Worm (Caenorhabditis elegans) whole organism, L1 larva: Measurements from ENCODE around the gene sphk-1.

Experiments used
- C04F5.9 ChIP-seq: sonication (generic microtip); optimal IDR thresholded peaks from 2 replicates; lab custom pipeline; 2016; ENCODE audit warnings: missing genetic modification characterization, missing compliant biosample characterization
- C16A3.4 ChIP-seq: fragments of 150-350 bp; optimal IDR thresholded peaks from 2 replicates; lab custom pipeline; 2014; ENCODE audit warnings: missing biosample characterization, missing genetic modification characterization
- C34B4.2 ChIP-seq: sonication (generic microtip); optimal IDR thresholded peaks from 2 replicates; lab custom pipeline; 2017; ENCODE audit warnings: mild to moderate bottlenecking, missing genetic modification characterization, missing compliant biosample characterization
- alr-1 ChIP-seq: fragments of 200-800 bp; sonication (Bioruptor generic); optimal IDR thresholded peaks from 2 replicates; lab custom pipeline; 2018; ENCODE audit warnings: borderline replicate concordance, mild to moderate bottlenecking, missing genetic modification characterization, missing compliant biosample characterization
- blmp-1 ChIP-seq: fragments of 150-350 bp; optimal IDR thresholded peaks from 2 replicates; lab custom pipeline; 2014; ENCODE audit warnings: missing biosample characterization, missing genetic modification characterization
- ceh-82 ChIP-seq, 3 experiments: fragments of 150-350 bp in 1 of 3; sonication (generic microtip) in 2 of 3; optimal IDR thresholded peaks; 2 replicates each; lab custom pipeline; 2014 to 2017; ENCODE audit warnings: missing biosample characterization in 3 of 3, missing genetic modification characterization in 3 of 3
- dpl-1 ChIP-seq, 3 experiments: fragments of 150-350 bp in 2 of 3; sonication (generic microtip) in 1 of 3; optimal IDR thresholded peaks; 2 replicates each; lab custom pipeline; 2014 to 2017; ENCODE audit warnings: missing biosample characterization in 3 of 3, missing genetic modification characterization in 3 of 3, missing genetic modification reagents in 3 of 3
- efl-1 ChIP-seq, 4 experiments: fragments of 150-350 bp; optimal IDR thresholded peaks in 3 of 4; peaks in 1 of 4; 1 replicate in 1 of 4; 2 replicates in 3 of 4; lab custom pipeline; 2014; ENCODE audit warnings: missing biosample characterization in 2 of 4, missing genetic modification characterization in 2 of 4, missing genetic modification reagents in 2 of 4
- egl-13 ChIP-seq: sonication (generic microtip); optimal IDR thresholded peaks from 2 replicates; lab custom pipeline; 2016; ENCODE audit warnings: missing genotype, missing genetic modification reagents, missing genetic modification characterization, missing compliant biosample characterization
- egl-27 ChIP-seq, 2 experiments: fragments of 150-350 bp in 1 of 2; sonication (generic microtip); optimal IDR thresholded peaks; 3 replicates each; lab custom pipeline; 2017 to 2018; ENCODE audit warnings: missing biosample characterization in 2 of 2, missing genetic modification characterization in 2 of 2, missing genetic modification reagents in 2 of 2
- elt-2 ChIP-seq: sonication (generic microtip); optimal IDR thresholded peaks from 2 replicates; lab custom pipeline; 2016; ENCODE audit warnings: missing genetic modification characterization, mild to moderate bottlenecking, inconsistent platforms, missing compliant biosample characterization, missing genetic modification reagents
- ets-5 ChIP-seq: fragments of 200-800 bp; sonication (Bioruptor generic); IDR thresholded peaks from 2 replicates; pipeline ENCODE4 v1.3.6; 2022; ENCODE audit warnings: missing genetic modification characterization, missing compliant biosample characterization
- fkh-8 ChIP-seq: sonication (generic microtip); optimal IDR thresholded peaks from 2 replicates; lab custom pipeline; 2016; ENCODE audit warnings: mild to moderate bottlenecking, missing genetic modification characterization, missing compliant biosample characterization
- grh-1 ChIP-seq: fragments of 200-800 bp; sonication (Bioruptor generic); IDR thresholded peaks from 2 replicates; pipeline ENCODE4 v1.3.6; 2022; ENCODE audit warnings: missing genetic modification reagents, missing genetic modification characterization, missing compliant biosample characterization
- hpl-2 ChIP-seq: fragments of 150-350 bp; optimal IDR thresholded peaks from 2 replicates; lab custom pipeline; 2014; ENCODE audit warnings: missing biosample characterization, missing genetic modification reagents, missing genetic modification characterization
- jun-1 ChIP-seq: fragments of 150-350 bp; optimal IDR thresholded peaks from 2 replicates; lab custom pipeline; 2014; ENCODE audit warnings: missing biosample characterization, missing genetic modification reagents, missing genetic modification characterization
- lin-35 ChIP-seq, 2 experiments: fragments of 150-350 bp; optimal IDR thresholded peaks; 2 replicates each; lab custom pipeline; 2014; ENCODE audit warnings: missing biosample characterization in 2 of 2, missing genetic modification characterization in 2 of 2, missing genetic modification reagents in 2 of 2
- lin-39 ChIP-seq: fragments of 150-350 bp; optimal IDR thresholded peaks from 2 replicates; lab custom pipeline; 2014; ENCODE audit warnings: missing biosample characterization, missing genetic modification reagents, missing genetic modification characterization
- lir-3 ChIP-seq: sonication (generic microtip); optimal IDR thresholded peaks from 2 replicates; lab custom pipeline; 2016; ENCODE audit warnings: mild to moderate bottlenecking, missing genetic modification characterization, moderate library complexity, missing compliant biosample characterization; ENCODE audit not compliant: poor library complexity
- lsy-2 ChIP-seq, 2 experiments: fragments of 150-350 bp; optimal IDR thresholded peaks; 2 replicates each; lab custom pipeline; 2014; ENCODE audit warnings: missing biosample characterization in 2 of 2, missing genetic modification characterization in 2 of 2
- mef-2 ChIP-seq: fragments of 150-350 bp; optimal IDR thresholded peaks from 2 replicates; lab custom pipeline; 2014; ENCODE audit warnings: missing biosample characterization, missing genetic modification characterization
- mep-1 ChIP-seq: fragments of 150-350 bp; optimal IDR thresholded peaks from 2 replicates; lab custom pipeline; 2014; ENCODE audit warnings: missing biosample characterization, missing genetic modification characterization
- nhr-19 ChIP-seq: fragments of 200-800 bp; sonication (Bioruptor generic); conservative IDR thresholded peaks from 2 replicates; pipeline ENCODE4 v1.3.6; 2022; ENCODE audit warnings: missing genetic modification characterization, missing compliant biosample characterization
- nhr-20 ChIP-seq: sonication (generic microtip); optimal IDR thresholded peaks from 2 replicates; lab custom pipeline; 2016; ENCODE audit warnings: mild to moderate bottlenecking, missing genetic modification characterization, missing compliant biosample characterization
- nhr-28 ChIP-seq: fragments of 150-350 bp; optimal IDR thresholded peaks from 2 replicates; lab custom pipeline; 2014; ENCODE audit warnings: missing biosample characterization, missing genetic modification characterization
- nhr-47 ChIP-seq: sonication (generic microtip); optimal IDR thresholded peaks from 2 replicates; lab custom pipeline; 2016; ENCODE audit warnings: mild to moderate bottlenecking, missing genetic modification characterization, moderate library complexity, missing compliant biosample characterization
- nhr-71 ChIP-seq: sonication (generic microtip); optimal IDR thresholded peaks from 2 replicates; lab custom pipeline; 2016; ENCODE audit warnings: mild to moderate bottlenecking, missing genetic modification characterization, moderate library complexity, missing compliant biosample characterization
- nhr-77 ChIP-seq: fragments of 150-350 bp; optimal IDR thresholded peaks from 2 replicates; lab custom pipeline; 2014; ENCODE audit warnings: missing biosample characterization, missing genetic modification characterization
- nhr-84 ChIP-seq: sonication (generic microtip); optimal IDR thresholded peaks from 2 replicates; lab custom pipeline; 2017; ENCODE audit warnings: missing biosample characterization, missing genetic modification characterization
- nhr-85 ChIP-seq: sonication (generic microtip); peaks from one replicate; lab custom pipeline; 2016; ENCODE audit warnings: missing genetic modification characterization, inconsistent platforms, missing compliant biosample characterization
- snu-23 ChIP-seq: sonication (generic microtip); optimal IDR thresholded peaks from 2 replicates; lab custom pipeline; 2016; ENCODE audit warnings: missing genetic modification characterization, missing compliant biosample characterization
- swsn-7 ChIP-seq: sonication (generic microtip); optimal IDR thresholded peaks from 2 replicates; lab custom pipeline; 2016; ENCODE audit warnings: missing genetic modification characterization, missing compliant biosample characterization
- tlp-1 ChIP-seq: fragments of 150-350 bp; optimal IDR thresholded peaks from 2 replicates; lab custom pipeline; 2014; ENCODE audit warnings: missing biosample characterization, missing genetic modification characterization
- unc-130 ChIP-seq: fragments of 150-350 bp; optimal IDR thresholded peaks from 2 replicates; lab custom pipeline; 2017; ENCODE audit warnings: missing biosample characterization, missing genetic modification characterization, inconsistent platforms
- xbp-1 ChIP-seq: sonication (generic microtip); optimal IDR thresholded peaks from 2 replicates; lab custom pipeline; 2016; ENCODE audit warnings: missing genetic modification characterization, missing compliant biosample characterization
- zag-1 ChIP-seq: fragments of 150-350 bp; optimal IDR thresholded peaks from 2 replicates; lab custom pipeline; 2014; ENCODE audit warnings: missing biosample characterization, missing genetic modification characterization
- ztf-11 ChIP-seq, 2 experiments: sonication (generic microtip); optimal IDR thresholded peaks; 2 replicates each; lab custom pipeline; 2016 to 2017; ENCODE audit warnings: missing genetic modification characterization in 2 of 2, missing biosample characterization in 1 of 2, missing compliant biosample characterization in 1 of 2

Gene sphk-1

DNA sequence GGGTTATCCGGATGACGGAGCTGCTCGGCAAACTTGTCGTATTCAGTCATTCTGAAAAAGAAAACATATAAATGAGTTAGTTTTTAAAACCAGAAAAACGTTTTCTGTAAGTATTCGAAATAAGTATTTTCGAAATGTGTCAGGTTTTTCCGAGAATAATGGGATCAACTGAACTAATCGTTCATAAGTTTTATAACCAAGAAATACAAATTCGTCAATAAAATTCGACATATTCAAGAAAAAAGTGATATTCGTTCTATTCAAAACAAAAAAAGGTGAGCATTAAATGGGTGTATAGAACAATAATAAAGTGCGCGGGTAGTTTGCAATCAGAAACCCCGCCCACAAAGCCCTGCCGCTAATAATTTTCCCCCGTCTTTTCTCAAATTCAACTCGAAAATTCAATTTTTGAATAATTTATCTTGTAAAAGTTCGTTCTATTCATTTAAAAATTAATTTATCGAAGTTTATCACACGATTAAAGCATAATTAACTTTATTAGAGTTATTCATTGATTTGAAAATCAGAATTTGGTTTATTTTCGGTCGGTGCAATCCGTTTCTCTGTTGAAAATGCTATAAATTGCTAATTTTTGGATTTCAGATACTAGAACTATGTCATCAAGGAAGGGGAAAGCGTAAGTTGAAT, 14.9 kb upstream of the sphk-1 start, which contains the start of the genes cyn-11 and T01B7.5:
cyn-11 (minus strand) TSS at position 51 of the 648 bp plus-strand sequence.
T01B7.5 (plus strand) TSS at position 598 of the 648 bp plus-strand sequence.
- TF ChIP-seq nhr-77 (tag; lab: Kevin White, UChicago) = no peak
- 0 out of 2 replicates have a peak, but pooled peaks have one; percentile 20 for TF ChIP-seq nhr-19 (GFP tag; lab: Robert Waterston, UW)
- TF ChIP-seq nhr-20 (tag; lab: Kevin White, UChicago) = peak; percentile 33
- no peak for TF ChIP-seq elt-2 (tag; lab: Kevin White, UChicago)
- TF ChIP-seq dpl-1 (GFP tag; optimal IDR thresholded peaks at IDR 0.05; lab: Kevin White, UChicago) = peak; percentile 2 to 54 (median 7)
- TF ChIP-seq snu-23 (GFP tag; lab: Kevin White, UChicago) = peak; percentile 40
- TF ChIP-seq C16A3.4 (tag; lab: Kevin White, UChicago) = peak; percentile 31
- TF ChIP-seq efl-1 (optimal IDR thresholded peaks at IDR 0.05; lab: Kevin White, UChicago) = peak; percentile 32 to 36
- TF ChIP-seq efl-1 (GFP tag; optimal IDR thresholded peaks at IDR 0.05 in 1 of 2; lab: Kevin White, UChicago) = peak; percentile 25 to 86
- TF ChIP-seq xbp-1 (tag; lab: Kevin White, UChicago) = peak; percentile 12
- peak in 1 of 3 experiments; percentile 18 for TF ChIP-seq ceh-82 (tag; optimal IDR thresholded peaks at IDR 0.05; lab: Kevin White, UChicago)
- peak; percentile 4 for TF ChIP-seq nhr-47 (tag; lab: Kevin White, UChicago)
- TF ChIP-seq lsy-2 (tag; optimal IDR thresholded peaks at IDR 0.05; lab: Kevin White, UChicago) = peak; percentile 27 to 54
- no peak for TF ChIP-seq nhr-84 (tag; lab: Kevin White, UChicago)
- TF ChIP-seq mep-1 (tag; lab: Kevin White, UChicago) = peak; percentile 47
- no peak for TF ChIP-seq C04F5.9
- TF ChIP-seq blmp-1 = peak; percentile 52
- no peak for TF ChIP-seq ets-5 (GFP tag; lab: Robert Waterston, UW)
- TF ChIP-seq nhr-28 (tag; lab: Kevin White, UChicago) = no peak
- no peak for TF ChIP-seq fkh-8 (tag; lab: Kevin White, UChicago)
- no peak for TF ChIP-seq lin-39
- peak; percentile 23 for TF ChIP-seq nhr-71 (tag; lab: Kevin White, UChicago)
- TF ChIP-seq lir-3 (tag; lab: Kevin White, UChicago) = no peak
- peak; percentile 9 to 40 for TF ChIP-seq lin-35 (GFP tag; optimal IDR thresholded peaks at IDR 0.05; lab: Kevin White, UChicago)
- TF ChIP-seq swsn-7 (tag; lab: Kevin White, UChicago) = peak; percentile 12
- no peak for TF ChIP-seq jun-1 (tag; lab: Kevin White, UChicago)

DNA sequence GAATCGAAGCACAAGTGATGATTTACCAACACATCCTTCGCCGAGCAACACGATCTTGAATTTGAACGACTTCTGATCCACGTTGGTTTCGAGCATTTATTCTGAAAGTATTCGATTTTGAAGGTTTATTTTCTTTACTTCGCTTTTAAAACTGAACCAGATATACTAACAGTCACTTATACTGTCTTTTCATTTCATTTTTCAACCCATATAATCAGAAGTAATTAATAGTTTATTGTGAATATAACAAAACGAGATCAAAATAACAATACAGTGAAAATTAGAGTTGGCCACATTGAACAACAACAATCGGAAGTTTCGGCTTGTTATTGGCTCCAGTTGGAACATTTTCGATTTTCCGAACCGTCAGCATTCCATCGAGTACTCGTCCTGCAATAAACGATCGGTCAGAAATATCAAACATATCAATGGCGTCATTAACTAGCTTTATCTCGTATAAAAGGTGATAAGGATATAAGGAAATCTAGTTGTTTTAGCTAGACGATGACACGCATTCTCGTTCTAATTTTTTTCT, 13.5 kb upstream of the sphk-1 start, which contains the start of the genes rab-21 and T01B7.13:
rab-21 (minus strand) TSS at position 101 of the 535 bp plus-strand sequence.
T01B7.13 (plus strand) TSS at position 485 of the 535 bp plus-strand sequence.
- TF ChIP-seq mef-2 (tag; lab: Kevin White, UChicago) = no peak
- TF ChIP-seq lsy-2 (tag; optimal IDR thresholded peaks at IDR 0.05; lab: Kevin White, UChicago) = no peak
- TF ChIP-seq nhr-85 (tag; lab: Kevin White, UChicago) = no peak
- TF ChIP-seq lin-39 = no peak
- no peak for TF ChIP-seq tlp-1 (tag; lab: Kevin White, UChicago)
- TF ChIP-seq nhr-84 (tag; lab: Kevin White, UChicago) = no peak
- TF ChIP-seq C34B4.2 (tag; lab: Kevin White, UChicago) = no peak
- no peak for TF ChIP-seq alr-1
- no peak for TF ChIP-seq nhr-19 (GFP tag; lab: Robert Waterston, UW)
- no peak for TF ChIP-seq jun-1 (tag; lab: Kevin White, UChicago)
- no peak for TF ChIP-seq grh-1 (GFP tag; lab: Robert Waterston, UW)
- TF ChIP-seq hpl-2 = no peak
- no peak for TF ChIP-seq unc-130 (tag; lab: Kevin White, UChicago)
- TF ChIP-seq dpl-1 (GFP tag; optimal IDR thresholded peaks at IDR 0.05; lab: Kevin White, UChicago) = no peak
- no peak for TF ChIP-seq egl-27 (tag; optimal IDR thresholded peaks at IDR 0.05; lab: Kevin White, UChicago)
- TF ChIP-seq zag-1 (tag; lab: Kevin White, UChicago) = no peak
- TF ChIP-seq ztf-11 (tag; optimal IDR thresholded peaks at IDR 0.05; lab: Kevin White, UChicago) = no peak
- TF ChIP-seq egl-13 = no peak
- no peak for TF ChIP-seq nhr-71 (tag; lab: Kevin White, UChicago)
